Fruit fly (Drosophila melanogaster) whole organism, embryonic: Measurements from ENCODE around the gene Hecw.

Experiments used
- CG1024 ChIP-seq: fragments of 200-800 bp; sonication (Bioruptor generic); IDR thresholded peaks from 2 replicates; pipeline ENCODE4 v1.3.6; 2022; ENCODE audit warnings: missing biosample characterization, missing genetic modification characterization
- CG10462 ChIP-seq: fragments of 200-800 bp; sonication (Bioruptor generic); optimal IDR thresholded peaks from 2 replicates; lab custom pipeline; 2016; ENCODE audit warnings: missing biosample characterization, missing genetic modification characterization
- CG10979 ChIP-seq: fragments of 200-800 bp; sonication (Bioruptor generic); optimal IDR thresholded peaks from 2 replicates; lab custom pipeline; 2018; ENCODE audit warnings: missing biosample characterization, mild to moderate bottlenecking, missing genetic modification characterization, moderate library complexity
- CG12299 ChIP-seq: fragments of 200-800 bp; sonication (Bioruptor generic); optimal IDR thresholded peaks from 2 replicates; lab custom pipeline; 2018; ENCODE audit warnings: missing biosample characterization, mild to moderate bottlenecking, missing genetic modification characterization
- CG12659 ChIP-seq: fragments of 200-800 bp; sonication (Bioruptor generic); optimal IDR thresholded peaks from 3 replicates; lab custom pipeline; 2017; ENCODE audit warnings: mild to moderate bottlenecking, missing biosample characterization, missing genetic modification reagents, missing genetic modification characterization
- CG12769 ChIP-seq: fragments of 200-800 bp; sonication (Bioruptor generic); optimal IDR thresholded peaks from 2 replicates; lab custom pipeline; 2019; ENCODE audit warnings: missing biosample characterization, mild to moderate bottlenecking, missing genetic modification characterization, moderate library complexity
- CG13775 ChIP-seq: fragments of 200-800 bp; sonication (Bioruptor generic); optimal IDR thresholded peaks from 3 replicates; lab custom pipeline; 2017; ENCODE audit warnings: missing biosample characterization, mild to moderate bottlenecking, missing genetic modification characterization
- CG1529 ChIP-seq: fragments of 200-800 bp; sonication (Bioruptor generic); optimal IDR thresholded peaks from 3 replicates; lab custom pipeline; 2018; ENCODE audit warnings: missing biosample characterization, missing genetic modification characterization
- CG1647 ChIP-seq: fragments of 200-800 bp; sonication (Bioruptor generic); optimal IDR thresholded peaks from 3 replicates; lab custom pipeline; 2016; ENCODE audit warnings: missing biosample characterization, missing genetic modification characterization
- CG16815 ChIP-seq: fragments of 200-800 bp; sonication (Bioruptor generic); optimal IDR thresholded peaks from 3 replicates; lab custom pipeline; 2017; ENCODE audit warnings: missing biosample characterization, mild to moderate bottlenecking, missing genetic modification characterization
- CG17328 ChIP-seq: fragments of 200-800 bp; sonication (Bioruptor generic); IDR thresholded peaks from 2 replicates; pipeline ENCODE4 v1.3.6; 2022; ENCODE audit warnings: missing biosample characterization, missing genetic modification characterization
- CG32532 ChIP-seq: fragments of 200-800 bp; sonication (Bioruptor generic); IDR thresholded peaks from 2 replicates; pipeline ENCODE4 v1.3.6; 2022; ENCODE audit warnings: missing biosample characterization, missing genetic modification characterization
- CG42726 ChIP-seq: fragments of 200-800 bp; sonication (Bioruptor generic); IDR thresholded peaks from 2 replicates; pipeline ENCODE4 v1.3.6; 2022; ENCODE audit warnings: missing biosample characterization, missing genetic modification characterization; ENCODE audit not compliant: partially characterized antibody
- CG6175 ChIP-seq: fragments of 200-800 bp; sonication (Bioruptor generic); IDR thresholded peaks from 3 replicates; pipeline ENCODE4 v1.3.6; 2022; ENCODE audit warnings: missing biosample characterization, missing genetic modification characterization
- CG7745 ChIP-seq: fragments of 200-800 bp; sonication (Bioruptor generic); optimal IDR thresholded peaks from 2 replicates; lab custom pipeline; 2018; ENCODE audit warnings: missing biosample characterization, mild to moderate bottlenecking, missing genetic modification characterization, moderate library complexity
- CG9876 ChIP-seq: fragments of 200-800 bp; sonication (Bioruptor generic); optimal IDR thresholded peaks from 2 replicates; lab custom pipeline; 2016; ENCODE audit warnings: missing biosample characterization, missing genetic modification characterization
- Dp ChIP-seq: fragments of 200-800 bp; sonication (Bioruptor generic); optimal IDR thresholded peaks from 2 replicates; lab custom pipeline; 2018; ENCODE audit warnings: missing biosample characterization, mild to moderate bottlenecking, missing genetic modification characterization, moderate library complexity
- Eip74EF ChIP-seq, 2 experiments: fragments of 200-800 bp in 1 of 2; fragments of >200 bp in 1 of 2; sonication (Bioruptor generic) in 1 of 2; optimal IDR thresholded peaks; 2 replicates each; lab custom pipeline; 2017 to 2019; ENCODE audit warnings: missing biosample characterization in 2 of 2, missing genetic modification characterization in 2 of 2, mild to moderate bottlenecking in 1 of 2, moderate library complexity in 1 of 2
- HmgD ChIP-seq: fragments of 200-800 bp; sonication (Bioruptor generic); optimal IDR thresholded peaks from 3 replicates; lab custom pipeline; 2016; ENCODE audit warnings: missing biosample characterization, missing genetic modification characterization
- HmgZ ChIP-seq: fragments of 200-800 bp; sonication (Bioruptor generic); optimal IDR thresholded peaks from 2 replicates; lab custom pipeline; 2018; ENCODE audit warnings: missing biosample characterization, mild to moderate bottlenecking, missing genetic modification characterization
- Hr3 ChIP-seq: fragments of 200-800 bp; sonication (Bioruptor generic); optimal IDR thresholded peaks from 3 replicates; lab custom pipeline; 2016; ENCODE audit warnings: missing biosample characterization, missing genetic modification characterization
- Jarid2 ChIP-seq: fragments of 200-800 bp; sonication (Bioruptor generic); optimal IDR thresholded peaks from 3 replicates; lab custom pipeline; 2017; ENCODE audit warnings: mild to moderate bottlenecking, missing biosample characterization, missing genetic modification reagents, missing genetic modification characterization
- MBD-R2 ChIP-seq: fragments of 200-800 bp; sonication (Bioruptor generic); IDR thresholded peaks from 2 replicates; pipeline ENCODE4 v1.3.6; 2022; ENCODE audit warnings: missing biosample characterization, missing genetic modification characterization
- Max ChIP-seq: fragments of 200-800 bp; sonication (Bioruptor generic); optimal IDR thresholded peaks from 2 replicates; lab custom pipeline; 2016; ENCODE audit warnings: missing biosample characterization, mild to moderate bottlenecking, missing genetic modification characterization
- Mes4 ChIP-seq: fragments of 200-800 bp; sonication (Bioruptor generic); optimal IDR thresholded peaks from 2 replicates; lab custom pipeline; 2016; ENCODE audit warnings: missing biosample characterization, missing genetic modification characterization
- Mrtf ChIP-seq: fragments of 200-800 bp; sonication (Bioruptor generic); IDR thresholded peaks from 3 replicates; pipeline ENCODE4 v1.3.6; 2022; ENCODE audit warnings: missing biosample characterization, missing genetic modification characterization
- NfI ChIP-seq: fragments of 200-800 bp; sonication (Bioruptor generic); optimal IDR thresholded peaks from 3 replicates; lab custom pipeline; 2018; ENCODE audit warnings: missing biosample characterization, mild to moderate bottlenecking, missing genetic modification characterization, moderate library complexity
- Optix ChIP-seq: fragments of 200-800 bp; sonication (Bioruptor generic); IDR thresholded peaks from 3 replicates; pipeline ENCODE4 v1.3.6; 2022; ENCODE audit warnings: missing biosample characterization, missing genetic modification characterization
- Ravus ChIP-seq: fragments of 200-800 bp; sonication (Bioruptor generic); IDR thresholded peaks from 2 replicates; pipeline ENCODE4 v1.3.6; 2022; ENCODE audit warnings: missing biosample characterization, missing genetic modification characterization
- Stat92E ChIP-seq, 3 experiments: fragments of >200 bp in 2 of 3; fragments of 200-800 bp in 1 of 3; sonication (Bioruptor generic) in 1 of 3; optimal IDR thresholded peaks; 2 replicates each; lab custom pipeline; 2017 to 2019; ENCODE audit warnings: missing biosample characterization in 3 of 3, missing genetic modification characterization in 3 of 3, mild to moderate bottlenecking in 1 of 3, moderate library complexity in 1 of 3
- ase ChIP-seq: fragments of 200-800 bp; sonication (Bioruptor generic); IDR thresholded peaks from 3 replicates; pipeline ENCODE4 v1.3.6; 2022; ENCODE audit warnings: missing biosample characterization, missing genetic modification characterization
- ash1 ChIP-seq: fragments of 200-800 bp; sonication (Bioruptor generic); optimal IDR thresholded peaks from 2 replicates; lab custom pipeline; 2018; ENCODE audit warnings: missing biosample characterization, mild to moderate bottlenecking, missing genetic modification characterization
- caup ChIP-seq: fragments of 200-800 bp; sonication (Bioruptor generic); optimal IDR thresholded peaks from 3 replicates; lab custom pipeline; 2017; ENCODE audit warnings: missing biosample characterization, mild to moderate bottlenecking, missing genetic modification characterization, moderate library complexity; ENCODE audit not compliant: severe bottlenecking
- chinmo ChIP-seq: fragments of 200-800 bp; sonication (Bioruptor generic); IDR thresholded peaks from 4 replicates; pipeline ENCODE4 v1.3.6; 2022; ENCODE audit warnings: missing biosample characterization, missing genetic modification characterization; ENCODE audit not compliant: partially characterized antibody
- dysf ChIP-seq: fragments of 200-800 bp; sonication (Bioruptor generic); IDR thresholded peaks from 3 replicates; pipeline ENCODE4 v1.3.6; 2022; ENCODE audit warnings: missing biosample characterization, missing genetic modification characterization
- fd102C ChIP-seq: fragments of 200-800 bp; sonication (Bioruptor generic); optimal IDR thresholded peaks from 2 replicates; lab custom pipeline; 2018; ENCODE audit warnings: missing biosample characterization, mild to moderate bottlenecking, missing genetic modification characterization, moderate library complexity
- fd3F ChIP-seq: fragments of 200-800 bp; sonication (Bioruptor generic); optimal IDR thresholded peaks from 2 replicates; lab custom pipeline; 2018; ENCODE audit warnings: missing biosample characterization, mild to moderate bottlenecking, missing genetic modification characterization, moderate library complexity
- gcm ChIP-seq: fragments of 200-800 bp; sonication (Bioruptor generic); optimal IDR thresholded peaks from 2 replicates; lab custom pipeline; 2019; ENCODE audit warnings: missing biosample characterization, mild to moderate bottlenecking, missing genetic modification characterization, moderate library complexity
- gfzf ChIP-seq: fragments of 200-800 bp; sonication (Bioruptor generic); optimal IDR thresholded peaks from 2 replicates; lab custom pipeline; 2016; ENCODE audit warnings: missing biosample characterization, mild to moderate bottlenecking, missing genetic modification characterization, moderate library complexity
- gsb-n ChIP-seq: fragments of 200-800 bp; sonication (Bioruptor generic); optimal IDR thresholded peaks from 3 replicates; lab custom pipeline; 2018; ENCODE audit warnings: missing biosample characterization, mild to moderate bottlenecking, missing genetic modification characterization
- lbe ChIP-seq: fragments of 200-800 bp; sonication (Bioruptor generic); optimal IDR thresholded peaks from 2 replicates; lab custom pipeline; 2016; ENCODE audit warnings: missing biosample characterization, mild to moderate bottlenecking, missing genetic modification characterization
- nerfin-1 ChIP-seq: fragments of 200-800 bp; sonication (Bioruptor generic); optimal IDR thresholded peaks from 3 replicates; lab custom pipeline; 2019; ENCODE audit warnings: missing biosample characterization, mild to moderate bottlenecking, missing genetic modification characterization, moderate library complexity
- pb ChIP-seq: fragments of 200-800 bp; sonication (Bioruptor generic); optimal IDR thresholded peaks from 3 replicates; lab custom pipeline; 2016; ENCODE audit warnings: missing biosample characterization, missing genetic modification characterization
- pita ChIP-seq: fragments of 200-800 bp; sonication (Bioruptor generic); optimal IDR thresholded peaks from 2 replicates; lab custom pipeline; 2017; ENCODE audit warnings: missing biosample characterization, mild to moderate bottlenecking, missing genetic modification characterization
- schlank ChIP-seq: fragments of 200-800 bp; sonication (Bioruptor generic); optimal IDR thresholded peaks from 2 replicates; lab custom pipeline; 2018; ENCODE audit warnings: missing biosample characterization, mild to moderate bottlenecking, missing genetic modification characterization
- tin ChIP-seq: fragments of 200-800 bp; sonication (Bioruptor generic); optimal IDR thresholded peaks from 3 replicates; lab custom pipeline; 2016; ENCODE audit warnings: missing biosample characterization, missing genetic modification characterization
- tup ChIP-seq: fragments of 200-800 bp; sonication (Bioruptor generic); optimal IDR thresholded peaks from 2 replicates; lab custom pipeline; 2016; ENCODE audit warnings: missing biosample characterization, mild to moderate bottlenecking, missing genetic modification characterization, moderate library complexity
- vvl ChIP-seq: fragments of 200-800 bp; sonication (Bioruptor generic); IDR thresholded peaks from 2 replicates; pipeline ENCODE4 v1.3.6; 2022; ENCODE audit warnings: missing biosample characterization, missing genetic modification characterization
- zfh2 ChIP-seq: fragments of 200-800 bp; sonication (Bioruptor generic); optimal IDR thresholded peaks from 2 replicates; lab custom pipeline; 2016; ENCODE audit warnings: missing biosample characterization, missing genetic modification characterization

Gene Hecw

dm6 chrX:9579918-9580521 lies 28.7 kb upstream of the Hecw start, which contains the start of gene LPCAT (continued):
- TF ChIP-seq Max (GFP tag; lab: Kevin White, UChicago) (peak; percentile 87), Mes4 (no peak), HmgZ (tag; lab: Kevin White, UChicago) (peak; percentile 69), tup (GFP tag; lab: Kevin White, UChicago) (peak; percentile 45), Optix (no peak), chinmo (0 out of 4 replicates have a peak, but pooled peaks have one; percentile 63), CG12659 (peak; percentile 73), gsb-n (tag; lab: Kevin White, UChicago) (no peak), fd3F (GFP tag; lab: Kevin White, UChicago) (peak; percentile 23), Mrtf (GFP tag; lab: Robert Waterston, UW) (peak; percentile 66; the same call in 1 of the 3 replicates), dysf (peak; percentile 83), CG1647 (GFP tag; lab: Kevin White, UChicago) (peak; percentile 87), Hr3 (peak; percentile 69), CG1529 (GFP tag; lab: Kevin White, UChicago) (no peak), ash1 (no peak), fd102C (GFP tag; lab: Kevin White, UChicago) (peak; percentile 20), CG7745 (tag; lab: Kevin White, UChicago) (peak; percentile 16), vvl (GFP tag; lab: Robert Waterston, UW) (peak; percentile 89), gfzf (GFP tag; lab: Kevin White, UChicago) (peak; percentile 54), CG42726 (GFP tag; lab: Robert Waterston, UW) (peak; percentile 72), CG1024 (GFP tag; lab: Robert Waterston, UW) (peak; percentile 54), Dp (GFP tag; lab: Kevin White, UChicago) (peak; percentile 86), Ravus (GFP tag; lab: Robert Waterston, UW) (peak; percentile 5; the same call in 1 of the 2 replicates), tin (peak; percentile 83), caup (GFP tag; lab: Kevin White, UChicago) (peak; percentile 69), CG32532 (GFP tag; lab: Robert Waterston, UW) (peak; percentile 80), pita (GFP tag; lab: Kevin White, UChicago) (no peak), schlank (tag; lab: Kevin White, UChicago) (peak; percentile 27), nerfin-1 (peak; percentile 46), CG13775 (GFP tag; lab: Kevin White, UChicago) (peak; percentile 54), Jarid2 (GFP tag; lab: Kevin White, UChicago) (peak; percentile 28), CG17328 (GFP tag; lab: Robert Waterston, UW) (peak; percentile 65), CG9876 (GFP tag; lab: Kevin White, UChicago) (peak; percentile 66), lbe (GFP tag; lab: Kevin White, UChicago) (peak; percentile 77), HmgD (GFP tag; lab: Kevin White, UChicago) (peak; percentile 79), Stat92E (GFP tag; optimal IDR thresholded peaks at IDR 0.05; lab: Kevin White, UChicago) (no peak), CG6175 (GFP tag; lab: Robert Waterston, UW) (peak; percentile 54; the same call in 1 of the 3 replicates), CG16815 (GFP tag; lab: Kevin White, UChicago) (peak; percentile 23), CG10462 (peak; percentile 35), MBD-R2 (GFP tag; lab: Robert Waterston, UW) (peak; percentile 59), CG12769 (peak; percentile 72), CG12299 (tag; lab: Kevin White, UChicago) (no peak), gcm (no peak), NfI (peak; percentile 39), zfh2 (peak; percentile 80), CG10979 (peak; percentile 63), ase (GFP tag; lab: Robert Waterston, UW) (peak; percentile 67; the same call in 2 of the 3 replicates), pb (GFP tag; lab: Kevin White, UChicago) (peak; percentile 20), Eip74EF (GFP tag; optimal IDR thresholded peaks at IDR 0.05; lab: Kevin White, UChicago) (no peak)
